Worm (Caenorhabditis elegans) whole organism, late embryonic: ENCODE results near the gene srz-96.

Experiments
- C08G9.2 ChIP-seq: sonication (generic microtip); optimal IDR thresholded peaks from 2 replicates; lab custom pipeline; 2016; ENCODE audit warnings: mild to moderate bottlenecking, missing genetic modification characterization, moderate library complexity, missing compliant biosample characterization
- C38D4.7 ChIP-seq: fragments of 200-800 bp; sonication (Bioruptor generic); optimal IDR thresholded peaks from 2 replicates; lab custom pipeline; 2018; ENCODE audit warnings: mild to moderate bottlenecking, missing genetic modification characterization, moderate library complexity, missing compliant biosample characterization
- K02D7.2 ChIP-seq: sonication (generic microtip); optimal IDR thresholded peaks from 2 replicates; lab custom pipeline; 2017; ENCODE audit warnings: mild to moderate bottlenecking, missing genetic modification characterization, missing compliant biosample characterization
- T23F11.4 ChIP-seq: fragments of 200-800 bp; sonication (Bioruptor generic); optimal IDR thresholded peaks from 2 replicates; lab custom pipeline; 2018; ENCODE audit warnings: mild to moderate bottlenecking, missing genetic modification characterization, missing compliant biosample characterization
- Y22D7AL.16 ChIP-seq: sonication (generic microtip); optimal IDR thresholded peaks from 2 replicates; lab custom pipeline; 2016; ENCODE audit warnings: missing genetic modification characterization, missing compliant biosample characterization
- ahr-1 ChIP-seq: sonication (generic microtip); optimal IDR thresholded peaks from 2 replicates; lab custom pipeline; 2016; ENCODE audit warnings: missing genetic modification characterization, missing compliant biosample characterization
- ceh-14 ChIP-seq: sonication (generic microtip); optimal IDR thresholded peaks from 2 replicates; lab custom pipeline; 2016; ENCODE audit warnings: missing genotype, missing genetic modification characterization, missing compliant biosample characterization
- ceh-18 ChIP-seq: sonication (generic microtip); optimal IDR thresholded peaks from 2 replicates; lab custom pipeline; 2016; ENCODE audit warnings: missing genetic modification characterization, missing compliant biosample characterization
- ceh-22 ChIP-seq: sonication (generic microtip); optimal IDR thresholded peaks from 2 replicates; lab custom pipeline; 2017; ENCODE audit warnings: missing biosample characterization, missing genetic modification characterization
- ceh-30 ChIP-seq: fragments of 150-350 bp; optimal IDR thresholded peaks from 2 replicates; lab custom pipeline; 2014; ENCODE audit warnings: missing biosample characterization, missing genetic modification characterization
- ceh-34 ChIP-seq: sonication (generic microtip); optimal IDR thresholded peaks from 2 replicates; lab custom pipeline; 2016; ENCODE audit warnings: mild to moderate bottlenecking, missing genetic modification characterization, missing compliant biosample characterization
- ceh-9 ChIP-seq: sonication (generic microtip); optimal IDR thresholded peaks from 2 replicates; lab custom pipeline; 2016; ENCODE audit warnings: mild to moderate bottlenecking, missing genetic modification characterization, inconsistent platforms, missing compliant biosample characterization
- che-1 ChIP-seq: sonication (generic microtip); optimal IDR thresholded peaks from 2 replicates; lab custom pipeline; 2016; ENCODE audit warnings: mild to moderate bottlenecking, missing genetic modification characterization, missing compliant biosample characterization
- dve-1 ChIP-seq: sonication (generic microtip); optimal IDR thresholded peaks from 2 replicates; lab custom pipeline; 2017; ENCODE audit warnings: antibody characterized with exemption, mild to moderate bottlenecking, missing genetic modification characterization, missing compliant biosample characterization
- ets-4 ChIP-seq: sonication (generic microtip); optimal IDR thresholded peaks from 2 replicates; lab custom pipeline; 2016; ENCODE audit warnings: missing genetic modification characterization, missing compliant biosample characterization
- eyg-1 ChIP-seq: sonication (generic microtip); optimal IDR thresholded peaks from 2 replicates; lab custom pipeline; 2016; ENCODE audit warnings: missing genotype, missing genetic modification characterization, missing compliant biosample characterization
- fkh-10 ChIP-seq: fragments of 150-350 bp; optimal IDR thresholded peaks from 2 replicates; lab custom pipeline; 2014; ENCODE audit warnings: missing biosample characterization, missing genetic modification reagents, missing genetic modification characterization
- fkh-6 ChIP-seq: sonication (generic microtip); optimal IDR thresholded peaks from 2 replicates; lab custom pipeline; 2016; ENCODE audit warnings: missing genetic modification characterization, missing compliant biosample characterization
- gmeb-2 ChIP-seq: sonication (generic microtip); optimal IDR thresholded peaks from 2 replicates; lab custom pipeline; 2016; ENCODE audit warnings: missing genetic modification characterization, inconsistent platforms, missing compliant biosample characterization
- hlh-6 ChIP-seq: sonication (generic microtip); optimal IDR thresholded peaks from 2 replicates; lab custom pipeline; 2016; ENCODE audit warnings: missing genotype, missing genetic modification characterization, missing compliant biosample characterization
- lim-6 ChIP-seq: sonication (generic microtip); optimal IDR thresholded peaks from 2 replicates; lab custom pipeline; 2016; ENCODE audit warnings: missing genetic modification characterization, missing compliant biosample characterization
- lin-11 ChIP-seq: fragments of 200-800 bp; sonication (Bioruptor generic); optimal IDR thresholded peaks from 2 replicates; lab custom pipeline; 2018; ENCODE audit warnings: mild to moderate bottlenecking, missing genetic modification characterization, missing compliant biosample characterization
- madf-2 ChIP-seq: sonication (generic microtip); optimal IDR thresholded peaks from 2 replicates; lab custom pipeline; 2017; ENCODE audit warnings: missing genetic modification characterization, missing compliant biosample characterization
- nhr-232 ChIP-seq: sonication (generic microtip); optimal IDR thresholded peaks from 2 replicates; lab custom pipeline; 2016; ENCODE audit warnings: missing genetic modification characterization, missing compliant biosample characterization
- pag-3 ChIP-seq: sonication (generic microtip); optimal IDR thresholded peaks from 2 replicates; lab custom pipeline; 2016; ENCODE audit warnings: missing compliant biosample characterization, missing genetic modification characterization, borderline replicate concordance
- pros-1 ChIP-seq: fragments of 150-350 bp; optimal IDR thresholded peaks from 2 replicates; lab custom pipeline; 2014; ENCODE audit warnings: missing biosample characterization, missing genetic modification reagents, missing genetic modification characterization
- ref-2 ChIP-seq: sonication (generic microtip); optimal IDR thresholded peaks from 2 replicates; lab custom pipeline; 2016; ENCODE audit warnings: missing genetic modification characterization, missing compliant biosample characterization
- syd-9 ChIP-seq: sonication (generic microtip); optimal IDR thresholded peaks from 2 replicates; lab custom pipeline; 2016; ENCODE audit warnings: mild to moderate bottlenecking, missing genetic modification characterization, moderate library complexity, missing compliant biosample characterization
- tbx-7 ChIP-seq: sonication (generic microtip); optimal IDR thresholded peaks from 2 replicates; lab custom pipeline; 2016; ENCODE audit warnings: missing genotype, missing genetic modification characterization, missing compliant biosample characterization
- unc-86 ChIP-seq: sonication (generic microtip); optimal IDR thresholded peaks from 2 replicates; lab custom pipeline; 2016; ENCODE audit warnings: missing genetic modification characterization, missing compliant biosample characterization
- zip-5 ChIP-seq: sonication (generic microtip); optimal IDR thresholded peaks from 2 replicates; lab custom pipeline; 2016; ENCODE audit warnings: missing genetic modification characterization, missing compliant biosample characterization

Gene srz-96

DNA sequence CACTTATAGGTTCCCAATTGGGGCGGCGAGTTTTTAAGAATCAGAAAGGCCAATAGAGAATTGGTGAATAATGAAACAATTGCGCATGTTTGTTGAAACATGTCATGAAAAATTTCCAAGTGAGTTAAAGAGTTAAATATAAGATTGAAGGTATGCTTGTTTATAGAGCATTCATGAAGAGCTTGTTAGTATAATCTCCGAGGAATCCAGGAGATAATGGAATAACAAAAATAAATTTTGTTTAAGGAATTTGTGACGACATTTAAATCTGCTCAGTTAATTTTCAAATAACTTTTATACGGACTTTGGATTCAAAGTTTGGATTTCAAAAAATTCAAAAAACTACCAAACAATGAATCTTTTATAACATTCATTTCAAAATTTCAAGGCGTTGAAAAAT is 8.6 kb upstream of the srz-96 start, which contains the start of gene str-199:
Gene str-199, minus strand, starts transcription at position 101 of the 400 bp plus-strand sequence.
- TF ChIP-seq zip-5 (tag; lab: Kevin White, UChicago) (no peak), eyg-1 (tag; lab: Kevin White, UChicago) (no peak)

DNA sequence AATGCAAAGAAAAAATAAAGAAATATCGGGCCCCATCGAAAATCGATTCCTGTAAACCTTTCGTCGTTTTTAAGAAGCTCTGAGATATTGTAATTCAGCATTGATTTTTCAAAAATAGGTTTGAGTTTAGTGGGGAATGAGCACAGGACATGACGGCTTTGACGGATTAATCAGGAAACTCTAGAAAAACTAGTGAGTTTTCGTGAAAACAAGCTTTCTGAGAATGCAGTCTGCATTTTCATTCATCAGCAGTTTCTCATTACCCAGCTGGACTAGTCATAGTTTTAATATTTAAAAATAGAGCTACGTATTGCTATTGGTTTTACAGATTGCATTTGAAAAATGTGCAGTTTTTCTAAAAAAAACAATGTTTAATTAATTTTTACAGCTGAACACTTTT is 6.8 kb upstream of the srz-96 start, which contains the start of gene srz-47:
Gene srz-47, minus strand, starts transcription at position 101 of the 400 bp plus-strand sequence.
- TF ChIP-seq madf-2 (no peak), ceh-30 (tag; lab: Kevin White, UChicago) (no peak), ref-2 (tag; lab: Kevin White, UChicago) (no peak), C38D4.7 (GFP tag; lab: Kevin White, UChicago) (no peak)

DNA sequence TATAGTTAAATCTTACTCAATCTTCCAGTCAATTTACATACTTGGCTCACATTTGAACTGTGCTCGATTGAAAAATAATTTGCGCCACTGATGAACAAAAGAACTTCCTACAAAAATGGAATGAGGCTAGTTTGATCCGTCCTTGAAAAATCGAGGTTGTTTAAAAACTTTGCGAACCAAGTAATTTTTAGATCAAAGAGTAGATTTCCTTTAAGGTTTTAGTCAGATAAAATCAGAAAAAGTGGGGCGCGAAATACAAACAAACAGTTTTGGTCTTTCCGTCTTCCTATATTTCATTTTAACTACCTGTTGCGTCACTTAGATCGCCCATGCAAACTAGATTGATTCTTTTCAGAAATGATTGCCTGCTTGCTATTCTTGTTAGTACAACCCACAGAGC is 2.8 kb downstream of the srz-96 start, which contains the start of gene Y68A4A.10:
Gene Y68A4A.10, plus strand, starts transcription at position 301 of the 400 bp plus-strand sequence.
- TF ChIP-seq lin-11 (tag; lab: Kevin White, UChicago) (no peak), hlh-6 (tag; lab: Kevin White, UChicago) (no peak)

DNA sequence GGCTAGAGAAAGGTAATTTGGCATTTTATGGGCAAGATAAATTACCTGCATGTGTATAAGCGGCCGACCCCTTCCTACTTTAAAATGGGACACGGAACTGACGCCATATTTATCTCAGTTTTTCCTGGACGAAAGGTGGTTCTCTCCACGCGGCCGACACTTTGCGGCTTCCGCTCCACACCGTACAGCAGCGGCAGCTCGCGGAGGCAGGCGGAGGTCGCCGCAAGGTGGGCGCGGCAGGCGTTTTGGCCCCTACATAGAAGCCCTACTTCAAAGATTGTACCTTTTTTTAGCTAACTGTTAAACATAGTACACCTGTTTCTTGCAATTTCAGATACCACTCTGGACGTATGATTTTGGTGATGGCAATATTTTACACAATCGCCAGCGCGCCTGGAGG is 7.4 kb downstream of the srz-96 start:
- TF ChIP-seq C08G9.2 (tag; lab: Kevin White, UChicago) (no peak), Y22D7AL.16 (tag; lab: Kevin White, UChicago) (no peak), ets-4 (tag; lab: Kevin White, UChicago) (no peak), tbx-7 (no peak), T23F11.4 (no peak)

DNA sequence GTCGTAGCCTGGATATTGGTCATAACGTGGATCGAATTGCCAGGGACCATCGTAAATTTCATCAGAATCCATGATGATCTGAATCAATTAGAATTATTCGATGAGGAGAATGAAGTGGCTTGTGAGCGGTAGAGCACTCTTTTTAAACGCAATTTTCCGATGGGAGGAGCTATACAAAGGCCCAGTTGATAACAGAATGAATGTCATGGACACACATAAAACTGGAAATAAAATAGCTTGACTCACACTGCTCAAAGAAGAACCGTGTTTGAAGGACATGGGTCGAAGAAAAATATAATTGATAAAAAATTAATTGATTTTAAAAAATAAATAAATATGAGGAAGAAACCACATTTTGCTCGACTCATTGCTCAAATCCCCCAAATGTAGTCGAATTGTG is 9.0 kb downstream of the srz-96 start, which contains the start of gene Y68A4A.13:
Gene Y68A4A.13, minus strand, starts transcription at position 101 of the 400 bp plus-strand sequence.
- no peak for TF ChIP-seq K02D7.2
- no peak for TF ChIP-seq zip-5 (tag; lab: Kevin White, UChicago)
- no peak for TF ChIP-seq ceh-22 (tag; lab: Kevin White, UChicago)
- no peak for TF ChIP-seq ahr-1 (tag; lab: Kevin White, UChicago)
- TF ChIP-seq fkh-10: no peak
- TF ChIP-seq eyg-1 (tag; lab: Kevin White, UChicago): no peak
- no peak for TF ChIP-seq tbx-7
- TF ChIP-seq fkh-6 (tag; lab: Kevin White, UChicago): no peak
- TF ChIP-seq ceh-34: no peak
- TF ChIP-seq dve-1 (tag; lab: Kevin White, UChicago): no peak
- TF ChIP-seq pros-1 (tag; lab: Kevin White, UChicago): no peak
- TF ChIP-seq gmeb-2 (tag; lab: Kevin White, UChicago): no peak
- no peak for TF ChIP-seq lin-11 (tag; lab: Kevin White, UChicago)
- no peak for TF ChIP-seq ceh-9
- no peak for TF ChIP-seq che-1
- no peak for TF ChIP-seq unc-86
- TF ChIP-seq ceh-18 (tag; lab: Kevin White, UChicago): no peak

DNA sequence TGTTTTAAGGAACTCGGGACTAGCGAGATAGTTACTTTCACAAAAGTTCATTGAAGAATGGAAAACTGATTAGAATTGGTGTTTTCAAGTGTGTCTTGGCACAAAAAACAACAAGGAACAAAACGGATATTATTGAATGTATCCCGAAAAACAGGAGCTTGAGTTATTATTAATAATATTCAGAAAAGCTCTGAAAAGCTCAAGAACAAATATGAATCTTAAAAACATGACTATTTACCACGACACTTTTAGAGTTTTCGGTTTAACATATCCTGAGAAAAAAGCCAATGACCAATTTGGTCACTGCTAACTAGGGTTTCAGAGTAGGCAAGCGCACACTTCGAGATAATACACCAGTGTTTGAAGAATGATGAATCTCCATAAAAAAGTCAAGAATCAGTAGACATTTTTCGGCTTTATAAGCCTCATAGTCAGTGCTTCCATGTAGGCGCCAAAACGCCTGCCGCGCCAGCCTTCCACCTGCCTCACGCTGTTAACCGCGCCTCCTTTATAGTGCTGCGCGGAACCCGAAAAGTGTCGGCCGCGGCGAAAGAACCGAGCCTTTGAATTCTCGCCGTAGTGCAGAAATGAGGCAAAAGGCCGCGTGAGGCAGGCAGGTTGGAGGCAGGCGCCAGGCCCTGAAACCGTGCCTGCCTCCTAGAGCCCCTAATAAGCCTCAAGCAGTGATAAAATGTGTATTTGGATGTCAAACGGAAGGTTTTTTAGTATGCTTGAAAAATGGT is 13.1 kb downstream of the srz-96 start, which contains the start of gene srh-236:
Gene srh-236, minus strand, starts transcription at position 51 of the 743 bp plus-strand sequence.
- TF ChIP-seq ets-4 (tag; lab: Kevin White, UChicago): no peak
- no peak for TF ChIP-seq syd-9 (tag; lab: Kevin White, UChicago)
- TF ChIP-seq ceh-14 (tag; lab: Kevin White, UChicago): no peak
- no peak for TF ChIP-seq ceh-18 (tag; lab: Kevin White, UChicago)
- TF ChIP-seq lim-6 (tag; lab: Kevin White, UChicago): no peak
- peak; percentile 59 for TF ChIP-seq pag-3 (tag; lab: Kevin White, UChicago)
- TF ChIP-seq nhr-232 (tag; lab: Kevin White, UChicago): no peak
